Fruit fly (Drosophila melanogaster): Measurements from ENCODE around the gene IKKbeta.

IKKbeta gene

dm6 chr3R:16049369-16049768 is at the start of gene IKKbeta, which contains the start of gene CG5013:
Gene IKKbeta, minus strand, starts transcription at chr3R:16049421.
Gene CG5013, plus strand, starts transcription at chr3R:16049670.
- peak; percentile 36 for TF ChIP-seq noc (tag; optimal IDR thresholded peaks at IDR 0.05)

DNA sequence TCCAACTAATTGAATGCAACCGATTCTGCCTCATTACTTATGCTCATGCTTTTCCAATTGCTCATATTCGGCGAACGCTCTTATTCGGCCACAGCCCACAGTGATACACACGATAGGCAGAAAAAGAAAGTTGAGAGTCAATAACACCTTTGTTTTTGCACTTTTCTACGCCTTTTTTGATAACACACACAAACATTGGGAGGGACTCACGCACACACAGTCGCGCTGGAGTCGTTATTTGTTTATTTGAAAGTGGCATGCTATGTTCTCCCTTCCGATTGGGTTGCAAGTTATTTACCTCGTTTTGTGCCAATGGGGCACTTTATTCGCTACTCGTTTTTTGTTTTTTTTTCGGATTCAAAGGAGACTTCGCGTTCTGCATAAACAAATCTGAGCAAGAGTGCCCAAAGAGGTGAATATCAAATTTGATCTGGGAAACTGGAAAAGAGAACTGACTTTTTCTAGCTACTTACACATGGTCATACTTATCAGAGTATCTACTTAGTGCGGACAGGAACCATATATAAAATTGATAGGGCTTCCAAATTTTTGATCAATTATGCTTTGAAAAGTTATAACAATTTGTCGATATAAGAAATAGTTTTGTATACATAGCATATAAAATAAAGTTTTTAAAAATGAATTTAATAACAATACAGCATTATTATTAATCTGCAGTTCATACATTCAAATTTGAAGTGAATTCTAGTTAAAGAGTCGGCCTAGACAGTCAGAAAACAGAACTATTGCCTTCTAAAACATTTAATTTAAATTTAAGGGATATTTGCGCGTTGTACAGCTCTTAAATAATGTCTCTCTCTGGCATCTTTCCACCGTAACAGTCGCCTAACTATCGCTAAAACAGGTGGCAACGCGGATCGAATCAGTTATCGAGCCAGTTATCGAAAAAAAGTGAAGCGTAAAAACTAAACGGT is 49.4 kb upstream of the IKKbeta start, which contains the start of the genes Mhcl and Akt:
TSS of gene Mhcl (minus strand) at position 429 of the 935 bp plus-strand sequence.
TSS of gene Akt (plus strand) at position 896 of the 935 bp plus-strand sequence.
- TF ChIP-seq noc (tag; optimal IDR thresholded peaks at IDR 0.05): no peak

DNA sequence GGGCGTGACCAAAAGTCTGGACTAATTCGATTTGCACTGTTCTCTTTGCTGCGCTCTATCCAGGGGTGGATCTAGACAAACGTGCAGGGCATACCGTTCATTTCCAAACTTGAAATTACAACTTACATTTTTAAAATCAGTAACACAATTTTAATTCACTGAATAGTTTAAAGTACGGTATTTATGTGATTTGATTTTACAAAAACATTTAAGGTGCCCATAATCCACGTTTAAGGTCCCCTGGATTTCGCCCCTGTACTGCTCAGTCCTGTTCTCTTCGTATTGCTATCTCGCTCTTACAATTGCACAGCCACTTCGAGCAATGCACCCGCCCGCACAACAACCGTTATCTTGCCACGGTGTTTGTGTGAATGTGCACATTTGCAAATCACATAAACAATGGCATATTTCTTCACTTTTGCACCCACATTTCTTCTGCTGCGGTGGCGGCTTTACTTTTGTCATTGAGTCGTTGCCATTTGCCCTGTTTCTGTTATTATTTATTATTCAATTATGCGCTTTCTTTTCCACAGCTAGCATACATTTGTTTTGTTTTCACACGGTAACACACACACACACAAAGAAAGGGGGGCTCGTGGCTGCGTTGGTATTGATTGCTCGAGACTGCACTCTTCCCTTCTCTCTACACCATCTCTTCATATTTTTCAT is 48.6 kb upstream of the IKKbeta start:
- TF ChIP-seq noc (tag; optimal IDR thresholded peaks at IDR 0.05): peak; percentile 24

dm6 chr3R:16094918-16095317 is 45.7 kb upstream of the IKKbeta start:
- no peak for TF ChIP-seq noc (tag; optimal IDR thresholded peaks at IDR 0.05)

- no peak for TF ChIP-seq noc (tag; optimal IDR thresholded peaks at IDR 0.05)
Measured at dm6 chr3R:16094011-16094729, 44.9 kb upstream of the IKKbeta start.

DNA sequence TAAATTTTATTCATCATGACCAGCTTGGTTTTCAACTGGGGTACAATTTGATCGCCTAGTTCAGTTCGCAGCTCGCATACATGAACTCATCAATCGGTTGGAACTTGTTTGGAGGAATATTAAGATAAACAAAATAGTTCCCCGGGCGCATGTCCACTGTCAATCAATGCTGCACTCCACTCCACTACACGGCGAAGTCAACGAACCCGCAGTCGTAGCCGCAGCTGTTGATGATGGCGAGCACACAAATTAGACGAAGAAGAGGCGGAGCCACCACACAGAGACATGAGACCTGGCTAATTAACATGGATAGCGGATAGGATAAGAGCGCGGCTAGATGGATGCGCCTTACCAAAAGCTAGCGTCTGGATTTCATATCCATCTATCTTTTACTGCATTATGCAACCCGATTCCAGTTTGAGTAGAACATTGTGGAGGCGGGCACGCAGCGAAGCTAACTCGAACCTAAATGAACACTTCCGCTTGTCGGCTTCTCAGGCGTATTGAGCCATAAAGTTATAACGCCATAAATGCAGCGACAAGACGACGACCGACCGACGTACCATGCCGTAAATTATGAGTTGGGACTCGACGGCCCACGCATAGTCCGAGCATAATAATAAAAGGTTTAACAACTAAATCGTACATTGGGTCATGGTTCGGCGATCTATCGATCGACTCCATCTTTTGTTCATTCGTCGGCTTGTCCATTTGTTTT is 42.8 kb upstream of the IKKbeta start:
- TF ChIP-seq noc (tag; optimal IDR thresholded peaks at IDR 0.05): no peak

- TF ChIP-seq noc (tag; optimal IDR thresholded peaks at IDR 0.05): no peak
Measured at dm6 chr3R:16083578-16083977, 34.4 kb upstream of the IKKbeta start, which contains the start of gene sxe2. Gene sxe2, plus strand, starts transcription at chr3R:16083878.

DNA sequence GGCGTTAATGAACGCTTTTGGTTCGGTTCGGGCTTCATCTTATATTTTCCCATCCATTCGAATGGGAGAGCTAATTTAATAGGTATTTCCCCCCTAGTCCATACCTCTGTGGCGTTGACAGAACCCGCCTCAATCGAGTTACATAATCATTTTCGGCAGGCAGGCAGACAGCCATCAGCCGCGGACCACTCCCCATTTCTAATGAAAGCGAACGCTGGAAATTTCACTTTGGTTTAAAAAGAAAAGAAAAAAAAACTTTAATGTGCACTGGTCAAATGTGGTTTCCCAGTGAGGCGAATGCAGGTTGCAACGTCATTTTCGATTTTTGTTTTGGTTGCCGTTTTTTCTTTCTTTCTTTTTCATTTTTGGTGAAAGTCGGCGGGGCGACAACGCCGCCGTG is 33.2 kb upstream of the IKKbeta start:
- TF ChIP-seq noc (tag; optimal IDR thresholded peaks at IDR 0.05): no peak

DNA sequence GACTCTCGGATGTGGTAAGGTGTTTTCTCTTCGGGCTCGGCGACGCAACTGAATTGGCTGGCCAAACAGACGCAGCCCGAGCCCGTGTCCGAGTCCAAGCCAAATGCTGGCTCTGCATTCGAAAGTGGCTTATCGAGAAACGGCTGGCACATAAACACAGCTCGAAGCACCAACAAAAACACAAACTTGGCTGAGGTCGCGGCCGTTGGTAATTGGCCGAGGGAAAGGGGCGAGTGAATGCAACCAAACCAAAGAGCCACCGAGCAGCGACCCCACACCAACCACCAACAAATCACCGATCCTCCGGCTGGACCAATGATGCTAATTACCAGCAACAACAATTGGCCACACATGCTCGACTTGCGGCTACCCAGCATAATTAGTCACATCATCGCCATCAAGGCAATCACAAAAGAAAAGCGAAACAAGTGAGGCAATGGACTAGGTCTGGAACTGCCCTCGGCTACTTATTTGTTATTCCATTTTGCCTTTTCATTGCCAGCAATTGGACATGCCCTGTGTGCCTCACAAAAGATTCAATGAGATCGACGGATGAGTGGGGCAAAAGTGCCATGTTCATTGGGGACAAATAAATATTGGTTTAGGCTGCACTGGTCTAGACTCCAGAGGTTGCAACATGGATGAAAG is 31.8 kb upstream of the IKKbeta start, which contains the start of gene CG32855:
TSS of gene CG32855 (minus strand) at position 51 of the 648 bp plus-strand sequence.
- TF ChIP-seq noc (tag; optimal IDR thresholded peaks at IDR 0.05): no peak

dm6 chr3R:16078247-16078646 is 29.0 kb upstream of the IKKbeta start:
- TF ChIP-seq noc (tag; optimal IDR thresholded peaks at IDR 0.05): no peak

DNA sequence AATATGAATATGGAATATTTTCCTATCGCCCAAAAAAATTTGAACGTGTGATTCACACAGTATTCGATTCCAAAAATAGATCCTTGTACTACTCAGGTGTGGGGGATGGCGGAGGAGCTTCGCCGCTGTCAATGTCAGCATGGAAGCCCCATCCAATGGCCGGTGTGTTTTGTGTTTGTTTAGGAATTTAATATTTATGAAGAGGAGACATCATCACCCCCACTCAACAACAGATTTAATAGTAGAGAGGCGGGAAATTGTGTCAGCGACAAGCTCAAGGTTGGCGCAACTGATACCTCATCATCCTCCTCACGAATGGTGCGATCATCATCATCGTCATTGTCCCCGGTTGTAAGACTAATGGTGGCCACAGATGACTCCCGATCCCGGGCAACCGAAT is 24.9 kb upstream of the IKKbeta start:
- TF ChIP-seq noc (tag; optimal IDR thresholded peaks at IDR 0.05): no peak

dm6 chr3R:16072581-16072908 is 23.3 kb upstream of the IKKbeta start:
- TF ChIP-seq noc (tag; optimal IDR thresholded peaks at IDR 0.05): no peak

DNA sequence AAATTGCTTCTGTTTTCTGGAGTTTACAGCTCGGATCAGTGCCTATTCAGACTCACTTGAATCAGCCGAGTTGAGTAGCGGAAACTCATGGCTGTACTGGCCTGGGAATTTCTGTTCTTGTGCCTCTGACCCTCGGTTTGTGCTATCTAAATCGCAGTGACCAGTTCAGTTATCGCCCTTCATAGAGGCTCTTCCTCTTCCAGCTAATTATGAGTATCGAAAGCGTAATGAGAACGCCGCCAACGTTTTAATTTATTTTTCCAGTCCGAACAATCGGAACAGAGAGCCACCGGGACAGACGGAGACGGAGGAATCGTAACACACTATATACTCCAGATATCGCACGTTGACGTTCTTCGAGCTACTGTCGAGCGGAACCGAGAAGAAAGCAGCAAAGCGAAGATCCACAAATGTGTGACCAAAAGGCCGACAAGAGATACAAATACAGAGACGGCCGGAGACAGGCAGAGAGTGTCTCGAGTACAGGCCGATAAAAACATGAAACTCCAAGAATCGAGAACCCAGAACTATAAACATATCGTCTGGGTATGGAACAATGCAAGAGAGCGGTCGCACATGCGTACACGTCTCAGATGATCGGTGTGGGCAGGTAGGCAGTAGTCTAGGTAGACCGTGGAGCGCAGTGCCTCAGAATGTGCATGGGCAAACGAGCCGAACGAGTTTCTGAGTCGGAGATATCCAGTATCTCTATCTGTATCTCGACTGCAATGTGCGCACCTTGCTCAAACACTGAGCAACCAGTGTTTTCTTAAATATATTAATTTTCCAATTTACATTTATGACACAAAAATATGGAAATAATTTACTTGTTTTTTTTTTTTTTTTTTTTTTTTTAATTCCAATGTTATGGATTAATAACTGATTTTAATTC is 22.7 kb upstream of the IKKbeta start:
- TF ChIP-seq noc (tag; optimal IDR thresholded peaks at IDR 0.05): no peak

DNA sequence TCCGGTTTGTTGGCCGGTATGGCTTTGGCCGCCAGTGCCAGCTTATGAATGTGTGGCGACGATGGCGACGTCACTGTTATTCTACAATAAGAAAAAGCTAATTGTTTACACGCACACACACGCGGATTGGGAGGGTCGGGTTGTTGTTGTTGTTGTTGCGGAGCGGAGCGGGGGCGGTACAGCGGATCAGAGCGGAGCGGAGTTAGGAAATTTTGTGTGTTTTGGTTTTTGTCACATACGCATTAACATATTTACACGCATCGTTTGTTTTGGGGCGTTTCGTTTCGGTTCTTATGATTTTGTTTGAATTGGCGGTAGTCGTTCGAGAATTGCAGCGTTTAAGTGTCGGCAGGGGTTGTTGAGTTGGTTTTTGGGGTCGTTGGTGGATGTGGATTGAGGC is 20.0 kb upstream of the IKKbeta start:
- no peak for TF ChIP-seq noc (tag; optimal IDR thresholded peaks at IDR 0.05)

Data from whole organism, larva.